Fruit fly (Drosophila melanogaster) whole organism: ENCODE measurements around the gene CG10903.

ENCODE experiments used
- CG8478 ChIP-seq: fragments of >200 bp; optimal IDR thresholded peaks from 2 replicates; lab custom pipeline; 2018; ENCODE audit warnings: inconsistent platforms
- pan ChIP-seq: fragments of >200 bp; optimal IDR thresholded peaks from 2 replicates; lab custom pipeline; 2017
- psq ChIP-seq: fragments of >200 bp; optimal IDR thresholded peaks from 2 replicates; lab custom pipeline; 2017
- usp ChIP-seq: fragments of >200 bp; optimal IDR thresholded peaks from 2 replicates; lab custom pipeline; 2017; ENCODE audit warnings: missing biosample characterization, missing genetic modification characterization, mixed read lengths

DNA sequence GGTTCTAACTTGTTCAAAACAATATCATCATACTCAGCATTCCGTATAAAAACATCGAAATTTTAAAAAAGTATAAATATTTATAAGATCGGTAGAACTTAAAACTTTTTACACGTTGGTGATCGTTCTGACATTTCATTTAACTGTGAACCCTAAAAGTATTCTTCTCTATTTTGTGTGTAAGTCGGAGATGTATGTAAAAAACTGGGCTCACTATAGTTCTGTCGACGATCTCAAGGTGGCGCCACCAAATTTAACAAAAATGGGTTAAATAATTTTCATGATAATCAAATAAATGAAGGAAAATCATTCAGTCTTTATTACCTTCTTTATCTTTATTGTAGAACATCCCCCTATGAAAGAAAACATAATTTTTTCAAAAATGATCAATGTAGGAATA lies 48.8 kb upstream of the CG10903 start:
- no peak for TF ChIP-seq CG8478 (lab: Kevin White, UChicago)
- no peak for TF ChIP-seq pan (lab: Kevin White, UChicago)
- no peak for TF ChIP-seq usp (GFP tag; lab: Kevin White, UChicago)
- TF ChIP-seq psq (lab: Kevin White, UChicago) = no peak
